Fruit fly (Drosophila melanogaster): Measurements from ENCODE around the gene CG5885.
A peak's percentile ranks its signal among the peaks of the same experiment; 100 is the strongest.

The CG5885 gene

DNA sequence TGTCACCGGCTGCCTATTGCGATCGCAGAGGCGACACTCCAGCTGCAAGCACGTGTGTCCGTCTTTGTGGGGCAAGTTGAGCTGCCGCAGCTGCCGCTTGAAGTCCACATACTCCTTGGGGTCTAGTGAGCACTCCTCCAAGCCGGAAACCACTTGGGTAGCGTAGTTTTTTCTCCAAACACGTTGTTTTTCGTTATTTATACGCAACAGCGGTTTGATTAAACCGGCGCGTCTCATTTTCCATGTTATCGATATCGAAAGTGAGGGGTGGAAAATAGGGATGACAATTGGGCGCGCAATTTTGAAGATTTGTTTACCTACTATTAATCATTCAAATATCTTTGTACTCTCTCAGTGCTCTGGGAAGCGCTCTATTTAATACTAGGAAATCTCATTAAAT lies 24.9 kb downstream of the CG5885 start, which contains the start of gene mtDNA-helicase (continued):
- TF ChIP-seq CG14667 (GFP tag; IDR thresholded peaks at IDR 0.05), result no peak
- TF ChIP-seq CG18599 (GFP tag; optimal IDR thresholded peaks at IDR 0.05), result no peak
- TF ChIP-seq Dp (GFP tag; optimal IDR thresholded peaks at IDR 0.05), result peak; percentile 86
- 0 out of 3 replicates have a peak, but pooled peaks have one; percentile 41 for TF ChIP-seq vnd (GFP tag; IDR thresholded peaks at IDR 0.05; ENCODE audit: partially characterized antibody)
- no peak for TF ChIP-seq BtbVII (GFP tag; optimal IDR thresholded peaks at IDR 0.05)
- peak; percentile 37 for TF ChIP-seq YL-1 (GFP tag; optimal IDR thresholded peaks at IDR 0.05)
- TF ChIP-seq CG2199 (GFP tag; IDR thresholded peaks at IDR 0.05), result no peak
- TF ChIP-seq HLH54F (GFP tag; optimal IDR thresholded peaks at IDR 0.05), result no peak
- TF ChIP-seq CG1792 (GFP tag; optimal IDR thresholded peaks at IDR 0.05), result no peak
- TF ChIP-seq HHEX (GFP tag; optimal IDR thresholded peaks at IDR 0.05), result no peak
- TF ChIP-seq CG15696 (tag; optimal IDR thresholded peaks at IDR 0.05), result no peak
- TF ChIP-seq pan (optimal IDR thresholded peaks at IDR 0.05), result no peak
- TF ChIP-seq pan (GFP tag; optimal IDR thresholded peaks at IDR 0.05 in 1 of 2, IDR thresholded peaks at IDR 0.05 in 1 of 2), result no peak
- TF ChIP-seq btn (GFP tag; optimal IDR thresholded peaks at IDR 0.05), result no peak
- no peak for TF ChIP-seq CG4617 (GFP tag; optimal IDR thresholded peaks at IDR 0.05; ENCODE audit: borderline replicate concordance)
- no peak for TF ChIP-seq CG4328 (GFP tag; optimal IDR thresholded peaks at IDR 0.05)
- TF ChIP-seq CG12104 (GFP tag; optimal IDR thresholded peaks at IDR 0.05), result no peak
- TF ChIP-seq ci (GFP tag; IDR thresholded peaks at IDR 0.05), result no peak
- peak; percentile 65 for TF ChIP-seq CG13287 (GFP tag; IDR thresholded peaks at IDR 0.05; ENCODE audit: partially characterized antibody)
- TF ChIP-seq Stat92E (GFP tag; optimal IDR thresholded peaks at IDR 0.05), result no peak
- TF ChIP-seq Hr3 (GFP tag; optimal IDR thresholded peaks at IDR 0.05), result no peak
- TF ChIP-seq eve (GFP tag; optimal IDR thresholded peaks at IDR 0.05), result no peak
- no peak for TF ChIP-seq maf-S (GFP tag; optimal IDR thresholded peaks at IDR 0.05)
- no peak for TF ChIP-seq wor (GFP tag; IDR thresholded peaks at IDR 0.05)
- TF ChIP-seq amos (GFP tag; IDR thresholded peaks at IDR 0.05; ENCODE audit: partially characterized antibody), result peak; percentile 33; the same call in 1 of the 2 replicates
- TF ChIP-seq tup (GFP tag; optimal IDR thresholded peaks at IDR 0.05), result no peak
- TF ChIP-seq CG32772 (GFP tag; IDR thresholded peaks at IDR 0.05), result no peak
- no peak for TF ChIP-seq CG9817 (tag; optimal IDR thresholded peaks at IDR 0.05)
- no peak for TF ChIP-seq CG7928 (GFP tag; optimal IDR thresholded peaks at IDR 0.05)
- peak; percentile 77 for TF ChIP-seq dm (GFP tag; optimal IDR thresholded peaks at IDR 0.05)
- peak; percentile 59 for TF ChIP-seq HLH4C (GFP tag; IDR thresholded peaks at IDR 0.05; ENCODE audit: partially characterized antibody)
- no peak for TF ChIP-seq fd102C (GFP tag; optimal IDR thresholded peaks at IDR 0.05)
- TF ChIP-seq Rx (GFP tag; IDR thresholded peaks at IDR 0.05), result no peak
- no peak for TF ChIP-seq CG9215 (GFP tag; IDR thresholded peaks at IDR 0.05)
- TF ChIP-seq Bteb2 (GFP tag; optimal IDR thresholded peaks at IDR 0.05), result no peak
- TF ChIP-seq fd96Cb (tag; optimal IDR thresholded peaks at IDR 0.05), result no peak
- no peak for TF ChIP-seq CG9727 (GFP tag; optimal IDR thresholded peaks at IDR 0.05)
- TF ChIP-seq sens (GFP tag), result peak; percentile 73
- TF ChIP-seq Hr51 (GFP tag; optimal IDR thresholded peaks at IDR 0.05), result no peak
- TF ChIP-seq CG9932 (GFP tag; IDR thresholded peaks at IDR 0.05), result no peak
- no peak for TF ChIP-seq CG5953 (GFP tag; IDR thresholded peaks at IDR 0.05)
- TF ChIP-seq CG15269 (tag; optimal IDR thresholded peaks at IDR 0.05), result no peak
- TF ChIP-seq Antp (GFP tag; optimal IDR thresholded peaks at IDR 0.05), result no peak
- TF ChIP-seq CG12219 (GFP tag; optimal IDR thresholded peaks at IDR 0.05), result no peak
- peak; percentile 57; the same call in 1 of the 3 replicates for TF ChIP-seq Opbp (GFP tag; IDR thresholded peaks at IDR 0.05; ENCODE audit: partially characterized antibody)
- TF ChIP-seq CG8290 (GFP tag; optimal IDR thresholded peaks at IDR 0.05), result no peak
- TF ChIP-seq CG8290 (tag; optimal IDR thresholded peaks at IDR 0.05), result peak in 1 of 2 experiments; percentile 4
- TF ChIP-seq CG12155 (GFP tag; optimal IDR thresholded peaks at IDR 0.05), result no peak
- TF ChIP-seq nerfin-1 (tag; optimal IDR thresholded peaks at IDR 0.05), result no peak
